Worm (Caenorhabditis elegans) whole organism, L4/young adult: ENCODE measurements around the gene F46B6.5.

Experiments used
- W03F9.2 ChIP-seq: fragments of 150-350 bp; optimal IDR thresholded peaks from 2 replicates; lab custom pipeline; 2014; ENCODE audit warnings: missing biosample characterization, missing genetic modification characterization
- dao-5 ChIP-seq: sonication (generic microtip); optimal IDR thresholded peaks from 2 replicates; lab custom pipeline; 2016; ENCODE audit warnings: missing genotype, missing genetic modification characterization, moderate library complexity, missing compliant biosample characterization
- him-1 ChIP-seq: sonication (generic microtip); optimal IDR thresholded peaks from 2 replicates; lab custom pipeline; 2016; ENCODE audit warnings: missing genotype, missing genetic modification reagents, missing genetic modification characterization, missing compliant biosample characterization

DNA sequence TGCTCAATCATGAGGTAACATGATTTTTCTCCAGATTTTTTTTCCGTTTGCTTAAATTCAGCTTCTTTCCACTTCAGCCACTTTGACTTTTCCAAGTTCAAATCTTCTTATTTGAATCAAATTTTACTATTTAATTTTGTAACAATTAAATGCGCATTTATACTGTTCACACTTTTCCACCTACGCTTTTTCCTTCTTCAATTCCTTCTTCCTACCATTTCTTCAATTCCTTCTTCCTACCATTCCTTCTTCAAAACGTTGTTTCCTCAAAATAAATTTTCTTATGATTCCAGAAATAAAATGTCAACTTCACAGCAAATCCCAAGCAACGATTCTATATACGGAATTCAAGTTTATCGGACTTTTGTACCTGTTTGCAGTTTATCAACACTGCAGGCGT, 33.5 kb upstream of the F46B6.5 start, which contains the start of gene sru-31:
- TF ChIP-seq W03F9.2 (tag; lab: Kevin White, UChicago) (no peak), him-1 (no peak), dao-5 (no peak)
